Worm (Caenorhabditis elegans) whole organism, L1 larva: ENCODE data around the gene glb-19.
"Not testable (repeated sequence)": the region's sequence is repeated elsewhere in the genome, so short reads cannot be mapped to it uniquely, and the experiment has no call there.

Experiments used
- Y116A8C.19 ChIP-seq: sonication (generic microtip); optimal IDR thresholded peaks from 2 replicates; lab custom pipeline; 2016; ENCODE audit warnings: missing compliant biosample characterization, missing genetic modification characterization, borderline replicate concordance
- alr-1 ChIP-seq: fragments of 200-800 bp; sonication (Bioruptor generic); optimal IDR thresholded peaks from 2 replicates; lab custom pipeline; 2018; ENCODE audit warnings: borderline replicate concordance, mild to moderate bottlenecking, missing genetic modification characterization, missing compliant biosample characterization
- ama-1 ChIP-seq: fragments of 150-350 bp; optimal IDR thresholded peaks from 2 replicates; lab custom pipeline; 2014
- blmp-1 ChIP-seq: fragments of 150-350 bp; optimal IDR thresholded peaks from 2 replicates; lab custom pipeline; 2014; ENCODE audit warnings: missing biosample characterization, missing genetic modification characterization
- ceh-82 ChIP-seq, 3 experiments: fragments of 150-350 bp in 1 of 3; sonication (generic microtip) in 2 of 3; optimal IDR thresholded peaks; 2 replicates each; lab custom pipeline; 2014 to 2017; ENCODE audit warnings: missing biosample characterization in 3 of 3, missing genetic modification characterization in 3 of 3
- ceh-88 ChIP-seq: fragments of 200-800 bp; sonication (Bioruptor generic); IDR thresholded peaks from 2 replicates; pipeline ENCODE4 v1.3.6; 2022; ENCODE audit warnings: missing genetic modification characterization, missing compliant biosample characterization
- efl-1 ChIP-seq, 4 experiments: fragments of 150-350 bp; optimal IDR thresholded peaks in 3 of 4; peaks in 1 of 4; 1 replicate in 1 of 4; 2 replicates in 3 of 4; lab custom pipeline; 2014; ENCODE audit warnings: missing biosample characterization in 2 of 4, missing genetic modification characterization in 2 of 4, missing genetic modification reagents in 2 of 4
- efl-3 ChIP-seq: fragments of 200-800 bp; sonication (Bioruptor generic); optimal IDR thresholded peaks from 2 replicates; lab custom pipeline; 2018; ENCODE audit warnings: mild to moderate bottlenecking, missing genetic modification characterization, missing compliant biosample characterization
- egl-13 ChIP-seq: sonication (generic microtip); optimal IDR thresholded peaks from 2 replicates; lab custom pipeline; 2016; ENCODE audit warnings: missing genotype, missing genetic modification reagents, missing genetic modification characterization, missing compliant biosample characterization
- elt-3 ChIP-seq, 6 experiments: fragments of 150-350 bp in 1 of 6; sonication (generic microtip); optimal IDR thresholded peaks; 2 replicates each; lab custom pipeline; 2017 to 2018; ENCODE audit warnings: missing biosample characterization in 6 of 6, missing genetic modification characterization in 6 of 6, inconsistent platforms in 1 of 6
- ets-5 ChIP-seq: fragments of 200-800 bp; sonication (Bioruptor generic); IDR thresholded peaks from 2 replicates; pipeline ENCODE4 v1.3.6; 2022; ENCODE audit warnings: missing genetic modification characterization, missing compliant biosample characterization
- fkh-4 ChIP-seq: sonication (generic microtip); optimal IDR thresholded peaks from 2 replicates; lab custom pipeline; 2016; ENCODE audit warnings: missing compliant biosample characterization, missing genetic modification characterization, borderline replicate concordance
- fos-1 ChIP-seq: fragments of 150-350 bp; optimal IDR thresholded peaks from 2 replicates; lab custom pipeline; 2014; ENCODE audit warnings: missing biosample characterization, missing genetic modification characterization
- hlh-17 ChIP-seq: fragments of 200-800 bp; sonication (Bioruptor generic); optimal IDR thresholded peaks from 2 replicates; lab custom pipeline; 2018; ENCODE audit warnings: missing genetic modification characterization, mild to moderate bottlenecking, missing compliant biosample characterization, moderate library complexity, borderline replicate concordance
- hlh-4 ChIP-seq: sonication (generic microtip); optimal IDR thresholded peaks from 2 replicates; lab custom pipeline; 2016; ENCODE audit warnings: mild to moderate bottlenecking, missing genetic modification characterization, missing compliant biosample characterization
- hpl-2 ChIP-seq: fragments of 150-350 bp; optimal IDR thresholded peaks from 2 replicates; lab custom pipeline; 2014; ENCODE audit warnings: missing biosample characterization, missing genetic modification reagents, missing genetic modification characterization
- jun-1 ChIP-seq: fragments of 150-350 bp; optimal IDR thresholded peaks from 2 replicates; lab custom pipeline; 2014; ENCODE audit warnings: missing biosample characterization, missing genetic modification reagents, missing genetic modification characterization
- lin-13 ChIP-seq: fragments of 150-350 bp; optimal IDR thresholded peaks from 2 replicates; lab custom pipeline; 2014; ENCODE audit warnings: missing biosample characterization, missing genetic modification reagents, missing genetic modification characterization
- lin-14 ChIP-seq: fragments of 200-800 bp; sonication (Bioruptor generic); optimal IDR thresholded peaks from 2 replicates; lab custom pipeline; 2018; ENCODE audit warnings: mild to moderate bottlenecking, missing genetic modification characterization, moderate library complexity, missing compliant biosample characterization
- lin-35 ChIP-seq, 2 experiments: fragments of 150-350 bp; optimal IDR thresholded peaks; 2 replicates each; lab custom pipeline; 2014; ENCODE audit warnings: missing biosample characterization in 2 of 2, missing genetic modification characterization in 2 of 2, missing genetic modification reagents in 2 of 2
- lir-3 ChIP-seq: sonication (generic microtip); optimal IDR thresholded peaks from 2 replicates; lab custom pipeline; 2016; ENCODE audit warnings: mild to moderate bottlenecking, missing genetic modification characterization, moderate library complexity, missing compliant biosample characterization; ENCODE audit not compliant: poor library complexity
- lsy-2 ChIP-seq, 2 experiments: fragments of 150-350 bp; optimal IDR thresholded peaks; 2 replicates each; lab custom pipeline; 2014; ENCODE audit warnings: missing biosample characterization in 2 of 2, missing genetic modification characterization in 2 of 2
- nhr-11 ChIP-seq: fragments of 150-350 bp; optimal IDR thresholded peaks from 2 replicates; lab custom pipeline; 2014; ENCODE audit warnings: missing biosample characterization, missing genetic modification characterization
- nhr-20 ChIP-seq: sonication (generic microtip); optimal IDR thresholded peaks from 2 replicates; lab custom pipeline; 2016; ENCODE audit warnings: mild to moderate bottlenecking, missing genetic modification characterization, missing compliant biosample characterization
- nhr-28 ChIP-seq: fragments of 150-350 bp; optimal IDR thresholded peaks from 2 replicates; lab custom pipeline; 2014; ENCODE audit warnings: missing biosample characterization, missing genetic modification characterization
- nhr-47 ChIP-seq: sonication (generic microtip); optimal IDR thresholded peaks from 2 replicates; lab custom pipeline; 2016; ENCODE audit warnings: mild to moderate bottlenecking, missing genetic modification characterization, moderate library complexity, missing compliant biosample characterization
- nhr-71 ChIP-seq: sonication (generic microtip); optimal IDR thresholded peaks from 2 replicates; lab custom pipeline; 2016; ENCODE audit warnings: mild to moderate bottlenecking, missing genetic modification characterization, moderate library complexity, missing compliant biosample characterization
- nhr-76 ChIP-seq: sonication (generic microtip); optimal IDR thresholded peaks from 2 replicates; lab custom pipeline; 2017; ENCODE audit warnings: missing biosample characterization, missing genetic modification characterization
- nhr-85 ChIP-seq: sonication (generic microtip); peaks from one replicate; lab custom pipeline; 2016; ENCODE audit warnings: missing genetic modification characterization, inconsistent platforms, missing compliant biosample characterization
- nhr-90 ChIP-seq: sonication (generic microtip); optimal IDR thresholded peaks from 2 replicates; lab custom pipeline; 2016; ENCODE audit warnings: mild to moderate bottlenecking, missing genetic modification characterization, missing compliant biosample characterization; ENCODE audit not compliant: poor library complexity
- pqm-1 ChIP-seq: sonication (generic microtip); optimal IDR thresholded peaks from 3 replicates; lab custom pipeline; 2017; ENCODE audit warnings: missing biosample characterization, missing genetic modification characterization
- snpc-4 ChIP-seq: fragments of 150-350 bp; optimal IDR thresholded peaks from 2 replicates; lab custom pipeline; 2014; ENCODE audit warnings: missing biosample characterization, missing genetic modification characterization
- snu-23 ChIP-seq: sonication (generic microtip); optimal IDR thresholded peaks from 2 replicates; lab custom pipeline; 2016; ENCODE audit warnings: missing genetic modification characterization, missing compliant biosample characterization
- sox-4 ChIP-seq: sonication (generic microtip); optimal IDR thresholded peaks from 2 replicates; lab custom pipeline; 2016; ENCODE audit warnings: missing genetic modification characterization, missing compliant biosample characterization
- sptf-1 ChIP-seq: fragments of 150-350 bp; optimal IDR thresholded peaks from 2 replicates; lab custom pipeline; 2014; ENCODE audit warnings: missing biosample characterization, missing genetic modification characterization
- swsn-7 ChIP-seq: sonication (generic microtip); optimal IDR thresholded peaks from 2 replicates; lab custom pipeline; 2016; ENCODE audit warnings: missing genetic modification characterization, missing compliant biosample characterization
- tbx-2 ChIP-seq: sonication (generic microtip); optimal IDR thresholded peaks from 2 replicates; lab custom pipeline; 2016; ENCODE audit warnings: missing genetic modification characterization, missing compliant biosample characterization
- unc-30 ChIP-seq: sonication (generic microtip); optimal IDR thresholded peaks from 2 replicates; lab custom pipeline; 2017; ENCODE audit warnings: missing biosample characterization, missing genetic modification characterization
- unc-62 ChIP-seq: fragments of 150-350 bp; optimal IDR thresholded peaks from 2 replicates; lab custom pipeline; 2014; ENCODE audit warnings: missing biosample characterization, missing genetic modification reagents, missing genetic modification characterization
- vab-15 ChIP-seq: sonication (generic microtip); optimal IDR thresholded peaks from 2 replicates; lab custom pipeline; 2017; ENCODE audit warnings: missing genotype, mild to moderate bottlenecking, missing genetic modification characterization, missing compliant biosample characterization
- xbp-1 ChIP-seq: sonication (generic microtip); optimal IDR thresholded peaks from 2 replicates; lab custom pipeline; 2016; ENCODE audit warnings: missing genetic modification characterization, missing compliant biosample characterization
- zip-4 ChIP-seq: fragments of 200-800 bp; sonication (Bioruptor generic); optimal IDR thresholded peaks from 2 replicates; lab custom pipeline; 2018; ENCODE audit warnings: mild to moderate bottlenecking, missing genetic modification characterization, moderate library complexity, missing compliant biosample characterization

glb-19 gene

ce11 chrIV:10654047-10654446 is at the start of gene glb-19:
glb-19 (minus strand) TSS chrIV:10654147.
- TF ChIP-seq Y116A8C.19 (tag; lab: Kevin White, UChicago); snpc-4 (tag; lab: Kevin White, UChicago); unc-62: not testable (repeated sequence)

- no peak for TF ChIP-seq hlh-17 (GFP tag; lab: Kevin White, UChicago)
- no peak for TF ChIP-seq efl-3 (GFP tag; lab: Kevin White, UChicago)
- peak; percentile 21 for TF ChIP-seq nhr-90
- no peak for TF ChIP-seq zip-4 (GFP tag; lab: Kevin White, UChicago)
- TF ChIP-seq sox-4 (tag; lab: Kevin White, UChicago), result no peak
- peak; percentile 36 for TF ChIP-seq tbx-2
- no peak for TF ChIP-seq alr-1 (tag; lab: Kevin White, UChicago)
- no peak for TF ChIP-seq sptf-1
- TF ChIP-seq lir-3 (tag; lab: Kevin White, UChicago), result no peak
- no peak for TF ChIP-seq ama-1 (lab: Kevin White, UChicago)
- no peak for TF ChIP-seq pqm-1 (tag; lab: Kevin White, UChicago)
- peak; percentile 88 for TF ChIP-seq nhr-85 (tag; lab: Kevin White, UChicago)
- no peak for TF ChIP-seq jun-1
- TF ChIP-seq Y116A8C.19 (tag; lab: Kevin White, UChicago), result no peak
- no peak for TF ChIP-seq xbp-1 (tag; lab: Kevin White, UChicago)
- TF ChIP-seq ets-5 (GFP tag; lab: Robert Waterston, UW), result no peak
- TF ChIP-seq unc-62, result no peak
- no peak for TF ChIP-seq fos-1 (tag; lab: Kevin White, UChicago)
- peak; percentile 54 for TF ChIP-seq nhr-71 (tag; lab: Kevin White, UChicago)
- peak; percentile 61 for TF ChIP-seq blmp-1 (tag; lab: Kevin White, UChicago)
- TF ChIP-seq swsn-7, result no peak
- no peak for TF ChIP-seq egl-13
- TF ChIP-seq hlh-4 (tag; lab: Kevin White, UChicago), result no peak
- TF ChIP-seq lin-14 (GFP tag; lab: Kevin White, UChicago), result peak; percentile 55
- TF ChIP-seq fkh-4 (tag; lab: Kevin White, UChicago), result no peak
- no peak for TF ChIP-seq nhr-11 (tag; lab: Kevin White, UChicago)
- peak in 2 of 6 experiments; percentile 45 to 78 for TF ChIP-seq elt-3 (tag; optimal IDR thresholded peaks at IDR 0.05; lab: Kevin White, UChicago)
- TF ChIP-seq efl-1 (optimal IDR thresholded peaks at IDR 0.05; lab: Kevin White, UChicago), result no peak
- TF ChIP-seq efl-1 (GFP tag; optimal IDR thresholded peaks at IDR 0.05 in 1 of 2; lab: Kevin White, UChicago), result peak in 1 of 2 experiments; percentile 51
- no peak for TF ChIP-seq nhr-47 (tag; lab: Kevin White, UChicago)
- TF ChIP-seq lsy-2 (tag; optimal IDR thresholded peaks at IDR 0.05; lab: Kevin White, UChicago), result peak in 1 of 2 experiments; percentile 67
- TF ChIP-seq unc-30 (tag; lab: Kevin White, UChicago), result no peak
- TF ChIP-seq lin-13 (GFP tag; lab: Kevin White, UChicago), result no peak
- TF ChIP-seq ceh-88, result no peak
- TF ChIP-seq lin-35 (GFP tag; optimal IDR thresholded peaks at IDR 0.05; lab: Kevin White, UChicago), result peak in 1 of 2 experiments; percentile 53
- peak; percentile 37 for TF ChIP-seq snu-23 (GFP tag; lab: Kevin White, UChicago)
- no peak for TF ChIP-seq snpc-4 (tag; lab: Kevin White, UChicago)
- TF ChIP-seq hpl-2, result no peak
- no peak for TF ChIP-seq vab-15 (tag; lab: Kevin White, UChicago)
- no peak for TF ChIP-seq nhr-76 (tag; lab: Kevin White, UChicago)
- TF ChIP-seq nhr-28 (tag; lab: Kevin White, UChicago), result no peak
- TF ChIP-seq nhr-20 (tag; lab: Kevin White, UChicago), result peak; percentile 58
- no peak for TF ChIP-seq ceh-82 (tag; optimal IDR thresholded peaks at IDR 0.05; lab: Kevin White, UChicago)
These were observed 48.0 kb upstream of the glb-19 start for ce11 chrIV:10701866-10702458.
